Worm (Caenorhabditis elegans): ENCODE results near the gene cdgs-1.

Gene cdgs-1

DNA sequence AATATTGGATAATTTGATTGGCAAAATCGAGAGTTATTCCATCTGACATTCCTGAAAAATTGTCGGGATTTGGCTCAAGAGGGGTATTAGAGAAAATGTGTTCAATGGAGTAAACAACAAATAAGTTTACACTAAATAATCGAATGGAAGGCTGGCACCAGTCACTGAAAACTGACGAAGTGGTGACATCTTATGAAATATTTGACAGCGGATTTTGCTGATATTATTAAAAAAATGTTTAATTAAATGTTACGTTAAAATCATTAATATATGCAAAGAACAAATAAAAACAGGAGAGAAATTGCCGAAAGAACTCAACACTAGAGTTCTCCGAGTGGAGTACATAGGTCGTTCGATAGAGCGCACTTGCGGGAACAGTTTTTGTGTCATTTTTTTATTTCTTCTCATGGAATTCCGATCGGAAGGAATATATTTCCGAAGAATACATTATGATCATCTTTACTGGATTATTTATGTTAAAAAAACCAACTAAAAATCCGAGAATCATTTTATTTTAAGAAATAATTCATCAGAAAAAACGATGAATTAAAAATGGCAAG lies 29.9 kb downstream of the cdgs-1 start, which contains the start of gene tag-322:
tag-322 (minus strand) TSS at position 51 of the 560 bp plus-strand sequence.
- TF ChIP-seq ets-7 (tag; optimal IDR thresholded peaks at IDR 0.05): no peak
- TF ChIP-seq B0310.2 (tag; optimal IDR thresholded peaks at IDR 0.05): no peak
- no peak for TF ChIP-seq hnd-1 (tag; optimal IDR thresholded peaks at IDR 0.05)
- no peak for TF ChIP-seq aly-1 (tag; optimal IDR thresholded peaks at IDR 0.05)
- no peak for TF ChIP-seq tbx-37 (GFP tag; conservative IDR thresholded peaks at IDR 0.05)
- TF ChIP-seq pes-1 (GFP tag; IDR thresholded peaks at IDR 0.05): no peak
- no peak for TF ChIP-seq scrt-1 (GFP tag; IDR thresholded peaks at IDR 0.05)
- TF ChIP-seq sea-1 (GFP tag; conservative IDR thresholded peaks at IDR 0.05): no peak
- TF ChIP-seq ceh-36 (tag; optimal IDR thresholded peaks at IDR 0.05): no peak
- no peak for TF ChIP-seq tbx-11 (GFP tag; IDR thresholded peaks at IDR 0.05)
- TF ChIP-seq F13C5.2 (tag; optimal IDR thresholded peaks at IDR 0.05): no peak
- TF ChIP-seq tra-4 (tag; optimal IDR thresholded peaks at IDR 0.05): no peak
- TF ChIP-seq ceh-13 (GFP tag; optimal IDR thresholded peaks at IDR 0.05): no peak
- TF ChIP-seq hmg-4 (GFP tag; optimal IDR thresholded peaks at IDR 0.05): no peak
- no peak for TF ChIP-seq flt-1 (GFP tag; IDR thresholded peaks at IDR 0.05)
- no peak for TF ChIP-seq hmbx-1 (tag; optimal IDR thresholded peaks at IDR 0.05)

DNA sequence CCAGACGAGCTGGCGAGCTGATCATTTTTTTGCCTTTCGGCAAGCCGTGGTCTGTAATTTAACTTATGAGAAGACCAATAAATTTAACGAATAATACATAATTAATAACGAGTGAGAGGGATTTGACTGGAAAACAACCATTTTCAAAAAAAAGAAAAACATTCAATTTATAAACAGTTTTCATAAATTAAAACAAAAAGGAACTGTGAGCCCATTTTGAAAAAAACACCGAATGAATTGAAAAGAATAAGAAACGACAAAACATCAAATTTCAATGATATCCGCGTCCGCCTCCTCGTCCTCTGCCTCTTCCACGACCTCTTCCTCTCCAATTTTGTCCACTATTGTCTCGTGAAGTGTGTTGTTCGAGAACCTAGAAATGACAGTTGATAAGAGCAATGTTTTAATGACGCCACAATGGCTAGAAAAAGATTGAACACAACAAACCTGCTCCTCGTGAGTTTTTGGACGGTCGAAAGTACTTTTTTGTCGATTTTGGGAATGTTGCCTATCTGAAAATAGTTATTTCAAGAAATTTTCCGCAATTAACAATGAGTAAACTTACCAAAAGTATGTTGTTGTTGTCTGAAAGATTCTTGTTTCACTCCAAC lies 31.6 kb downstream of the cdgs-1 start, which contains the start of gene tag-321:
tag-321 (minus strand) TSS at position 51 of the 611 bp plus-strand sequence.
- no peak for TF ChIP-seq ceh-36 (tag; optimal IDR thresholded peaks at IDR 0.05)
- TF ChIP-seq F13C5.2 (tag; optimal IDR thresholded peaks at IDR 0.05): no peak
- no peak for TF ChIP-seq tbx-11 (GFP tag; IDR thresholded peaks at IDR 0.05)
- TF ChIP-seq tbx-37 (GFP tag; conservative IDR thresholded peaks at IDR 0.05): no peak
- no peak for TF ChIP-seq aly-1 (tag; optimal IDR thresholded peaks at IDR 0.05)
- TF ChIP-seq scrt-1 (GFP tag; IDR thresholded peaks at IDR 0.05): no peak
- no peak for TF ChIP-seq hmbx-1 (tag; optimal IDR thresholded peaks at IDR 0.05)
- no peak for TF ChIP-seq ama-1 (optimal IDR thresholded peaks at IDR 0.05)
- no peak for TF ChIP-seq tra-4 (tag; optimal IDR thresholded peaks at IDR 0.05)
- no peak for TF ChIP-seq flt-1 (GFP tag; IDR thresholded peaks at IDR 0.05)
- no peak for TF ChIP-seq pes-1 (GFP tag; IDR thresholded peaks at IDR 0.05)
- TF ChIP-seq ets-7 (tag; optimal IDR thresholded peaks at IDR 0.05): no peak
- TF ChIP-seq hmg-4 (GFP tag; optimal IDR thresholded peaks at IDR 0.05): no peak
- TF ChIP-seq hnd-1 (tag; optimal IDR thresholded peaks at IDR 0.05): no peak
- TF ChIP-seq ceh-13 (GFP tag; optimal IDR thresholded peaks at IDR 0.05): no peak
- TF ChIP-seq sea-1 (GFP tag; conservative IDR thresholded peaks at IDR 0.05): no peak
- TF ChIP-seq B0310.2 (tag; optimal IDR thresholded peaks at IDR 0.05): no peak

DNA sequence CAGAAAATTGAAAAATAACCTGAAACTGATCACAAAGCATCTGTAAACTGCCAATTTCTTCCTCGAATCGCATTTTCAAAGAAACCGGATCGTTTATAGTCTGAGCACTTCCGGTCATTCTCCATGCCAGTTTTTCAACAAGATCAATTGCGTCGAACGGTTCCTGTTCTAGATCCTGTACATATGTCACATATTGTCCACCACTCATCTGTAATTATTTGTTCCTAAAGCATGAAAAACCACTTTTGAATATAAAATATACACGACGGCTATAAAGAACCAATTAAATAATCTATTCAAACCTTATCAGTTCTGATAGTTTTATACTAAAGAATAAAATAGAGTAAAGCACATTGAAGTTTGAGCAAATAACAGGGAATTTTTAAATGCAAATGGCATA lies 33.2 kb downstream of the cdgs-1 start, which contains the start of gene sec-10:
sec-10 (minus strand) TSS at position 208 of the 400 bp plus-strand sequence.
- TF ChIP-seq hmg-4 (GFP tag; optimal IDR thresholded peaks at IDR 0.05) (no peak), F13C5.2 (tag; optimal IDR thresholded peaks at IDR 0.05) (no peak), pes-1 (GFP tag; IDR thresholded peaks at IDR 0.05) (no peak), hmbx-1 (tag; optimal IDR thresholded peaks at IDR 0.05) (no peak), ets-7 (tag; optimal IDR thresholded peaks at IDR 0.05) (no peak), ama-1 (optimal IDR thresholded peaks at IDR 0.05) (no peak), flt-1 (GFP tag; IDR thresholded peaks at IDR 0.05) (no peak), scrt-1 (GFP tag; IDR thresholded peaks at IDR 0.05) (no peak), sea-1 (GFP tag; conservative IDR thresholded peaks at IDR 0.05) (no peak), ceh-36 (tag; optimal IDR thresholded peaks at IDR 0.05) (no peak), tra-4 (tag; optimal IDR thresholded peaks at IDR 0.05) (no peak), ceh-13 (GFP tag; optimal IDR thresholded peaks at IDR 0.05) (no peak), hnd-1 (tag; optimal IDR thresholded peaks at IDR 0.05) (no peak), tbx-37 (GFP tag; conservative IDR thresholded peaks at IDR 0.05) (no peak), B0310.2 (tag; optimal IDR thresholded peaks at IDR 0.05) (no peak), aly-1 (tag; optimal IDR thresholded peaks at IDR 0.05) (no peak)

DNA sequence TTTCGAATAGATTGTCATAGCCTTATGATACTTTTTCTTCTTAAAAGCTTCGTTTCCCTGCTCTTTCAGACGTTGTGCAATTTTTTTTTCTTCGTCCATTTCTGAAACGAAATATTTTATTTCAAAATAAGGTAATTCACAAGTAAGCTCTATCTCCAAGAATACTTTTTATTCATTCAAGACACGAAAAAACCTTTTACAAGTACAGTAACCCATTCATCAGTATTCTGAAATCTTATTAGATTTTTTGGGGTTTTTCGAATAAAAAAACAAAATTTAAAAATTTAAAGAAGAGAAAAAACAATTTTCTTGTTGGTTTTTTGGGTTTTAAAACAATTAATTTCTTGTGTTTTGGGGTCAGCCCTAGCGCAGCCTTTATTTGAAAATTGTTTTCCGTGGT lies 36.7 kb downstream of the cdgs-1 start, which contains the start of gene rpap-3:
rpap-3 (minus strand) TSS at position 101 of the 400 bp plus-strand sequence.
- TF ChIP-seq flt-1 (GFP tag; IDR thresholded peaks at IDR 0.05): no peak
- TF ChIP-seq hmg-4 (GFP tag; optimal IDR thresholded peaks at IDR 0.05): no peak
- no peak for TF ChIP-seq ama-1 (optimal IDR thresholded peaks at IDR 0.05)
- no peak for TF ChIP-seq tbx-37 (GFP tag; conservative IDR thresholded peaks at IDR 0.05)
- TF ChIP-seq ceh-13 (GFP tag; optimal IDR thresholded peaks at IDR 0.05): no peak
- no peak for TF ChIP-seq scrt-1 (GFP tag; IDR thresholded peaks at IDR 0.05)

DNA sequence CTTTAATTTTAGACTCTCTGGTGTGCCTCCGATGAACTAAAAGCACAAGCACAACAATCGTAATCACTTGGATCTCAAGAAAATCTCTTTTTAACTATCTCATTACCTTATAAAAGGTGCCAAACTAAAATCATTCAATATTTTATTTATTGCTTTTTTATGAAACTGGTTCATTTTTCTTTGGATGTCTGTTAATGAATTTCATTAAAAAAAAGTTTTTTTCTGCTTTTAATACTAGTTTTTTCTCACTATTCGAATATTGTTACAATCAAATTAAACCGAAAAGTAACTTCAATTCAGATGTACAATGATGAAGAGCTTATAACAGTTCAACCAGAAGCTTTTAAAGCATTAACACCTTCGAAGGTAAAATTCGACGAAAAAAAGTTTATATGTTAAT lies 39.8 kb downstream of the cdgs-1 start, which contains the start of gene swd-2.1:
swd-2.1 (plus strand) TSS at position 301 of the 400 bp plus-strand sequence.
- no peak for TF ChIP-seq tbx-11 (GFP tag; IDR thresholded peaks at IDR 0.05)
- no peak for TF ChIP-seq ets-7 (tag; optimal IDR thresholded peaks at IDR 0.05)
- no peak for TF ChIP-seq F13C5.2 (tag; optimal IDR thresholded peaks at IDR 0.05)
- no peak for TF ChIP-seq flt-1 (GFP tag; IDR thresholded peaks at IDR 0.05)
- TF ChIP-seq hmg-4 (GFP tag; optimal IDR thresholded peaks at IDR 0.05): no peak
- no peak for TF ChIP-seq hnd-1 (tag; optimal IDR thresholded peaks at IDR 0.05)
- TF ChIP-seq scrt-1 (GFP tag; IDR thresholded peaks at IDR 0.05): no peak
- no peak for TF ChIP-seq hmbx-1 (tag; optimal IDR thresholded peaks at IDR 0.05)
- no peak for TF ChIP-seq ceh-36 (tag; optimal IDR thresholded peaks at IDR 0.05)
- no peak for TF ChIP-seq ceh-13 (GFP tag; optimal IDR thresholded peaks at IDR 0.05)
- no peak for TF ChIP-seq aly-1 (tag; optimal IDR thresholded peaks at IDR 0.05)
- TF ChIP-seq pes-1 (GFP tag; IDR thresholded peaks at IDR 0.05): no peak
- TF ChIP-seq sea-1 (GFP tag; conservative IDR thresholded peaks at IDR 0.05): no peak
- TF ChIP-seq ama-1 (optimal IDR thresholded peaks at IDR 0.05): no peak
- TF ChIP-seq tbx-37 (GFP tag; conservative IDR thresholded peaks at IDR 0.05): no peak
- no peak for TF ChIP-seq B0310.2 (tag; optimal IDR thresholded peaks at IDR 0.05)

DNA sequence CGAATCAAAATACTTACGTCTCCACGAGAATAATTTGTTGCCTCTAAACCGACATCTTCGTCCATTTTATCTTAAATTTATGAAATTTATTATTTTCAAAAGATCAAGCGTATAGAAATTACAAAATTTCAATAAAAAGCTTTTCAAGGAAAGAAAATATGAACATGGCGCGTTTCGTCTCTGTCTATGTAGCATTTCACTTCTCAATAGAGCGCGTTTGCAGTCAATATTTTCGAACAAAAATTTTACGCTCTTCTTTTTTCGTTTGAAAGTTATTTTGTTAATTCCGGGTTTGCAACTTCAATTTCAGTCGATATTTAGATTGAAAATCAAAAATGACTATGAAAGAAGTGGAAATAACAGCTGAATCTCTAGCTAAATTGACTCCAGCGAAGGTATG lies 41.3 kb downstream of the cdgs-1 start, which contains the start of the genes hcf-1 and swd-2.2:
hcf-1 (minus strand) TSS at position 70 of the 400 bp plus-strand sequence.
swd-2.2 (plus strand) TSS at position 206 of the 400 bp plus-strand sequence.
- TF ChIP-seq aly-1 (tag; optimal IDR thresholded peaks at IDR 0.05): no peak
- no peak for TF ChIP-seq hmbx-1 (tag; optimal IDR thresholded peaks at IDR 0.05)
- no peak for TF ChIP-seq sea-1 (GFP tag; conservative IDR thresholded peaks at IDR 0.05)
- no peak for TF ChIP-seq pes-1 (GFP tag; IDR thresholded peaks at IDR 0.05)
- no peak for TF ChIP-seq hmg-4 (GFP tag; optimal IDR thresholded peaks at IDR 0.05)
- TF ChIP-seq scrt-1 (GFP tag; IDR thresholded peaks at IDR 0.05): no peak
- TF ChIP-seq ama-1 (optimal IDR thresholded peaks at IDR 0.05): no peak
- TF ChIP-seq ceh-36 (tag; optimal IDR thresholded peaks at IDR 0.05): no peak
- TF ChIP-seq ets-7 (tag; optimal IDR thresholded peaks at IDR 0.05): no peak
- TF ChIP-seq B0310.2 (tag; optimal IDR thresholded peaks at IDR 0.05): no peak
- no peak for TF ChIP-seq tbx-11 (GFP tag; IDR thresholded peaks at IDR 0.05)
- no peak for TF ChIP-seq hnd-1 (tag; optimal IDR thresholded peaks at IDR 0.05)
- TF ChIP-seq flt-1 (GFP tag; IDR thresholded peaks at IDR 0.05): no peak
- TF ChIP-seq tra-4 (tag; optimal IDR thresholded peaks at IDR 0.05): no peak

All from whole organism, early embryonic.